Fruit fly (Drosophila melanogaster) whole organism: Measurements from ENCODE around the gene alphaSnap.

Source experiments
- CG8478 ChIP-seq: fragments of >200 bp; optimal IDR thresholded peaks from 2 replicates; lab custom pipeline; 2018; ENCODE audit warnings: inconsistent platforms
- Dll ChIP-seq: fragments of >200 bp; optimal IDR thresholded peaks from 2 replicates; lab custom pipeline; 2017
- EcR ChIP-seq, 2 experiments: fragments of >200 bp; optimal IDR thresholded peaks; 2 replicates each; lab custom pipeline; 2017; ENCODE audit warnings: missing biosample characterization in 2 of 2, missing genetic modification characterization in 2 of 2, missing genetic modification reagents in 2 of 2
- pan ChIP-seq: fragments of >200 bp; optimal IDR thresholded peaks from 2 replicates; lab custom pipeline; 2017
- psq ChIP-seq: fragments of >200 bp; optimal IDR thresholded peaks from 2 replicates; lab custom pipeline; 2017
- usp ChIP-seq: fragments of >200 bp; optimal IDR thresholded peaks from 2 replicates; lab custom pipeline; 2017; ENCODE audit warnings: missing biosample characterization, missing genetic modification characterization, mixed read lengths

Gene alphaSnap

dm6 chr3L:20313469-20313868 lies at the start of gene alphaSnap:
alphaSnap (plus strand) TSS chr3L:20313632.
- TF ChIP-seq Dll (lab: Kevin White, UChicago), result no peak
- no peak for TF ChIP-seq CG8478 (lab: Kevin White, UChicago)
- TF ChIP-seq usp (GFP tag; lab: Kevin White, UChicago), result no peak
- no peak for TF ChIP-seq pan (lab: Kevin White, UChicago)
- TF ChIP-seq psq (lab: Kevin White, UChicago), result no peak
- TF ChIP-seq EcR (GFP tag; optimal IDR thresholded peaks at IDR 0.05; lab: Kevin White, UChicago), result no peak

- TF ChIP-seq Dll (lab: Kevin White, UChicago) (no peak), pan (lab: Kevin White, UChicago) (no peak), CG8478 (lab: Kevin White, UChicago) (no peak), psq (lab: Kevin White, UChicago) (no peak), usp (GFP tag; lab: Kevin White, UChicago) (no peak), EcR (GFP tag; optimal IDR thresholded peaks at IDR 0.05; lab: Kevin White, UChicago) (no peak)
Measured at dm6 chr3L:20265514-20265913, 47.9 kb upstream of the alphaSnap start, which contains the start of gene CG32228. CG32228 (plus strand) TSS chr3L:20265814.

dm6 chr3L:20275235-20275634 lies 38.2 kb upstream of the alphaSnap start, which contains the start of gene CG17122:
CG17122 (minus strand) TSS chr3L:20275335.
- TF ChIP-seq Dll (lab: Kevin White, UChicago), result no peak
- TF ChIP-seq psq (lab: Kevin White, UChicago), result no peak
- TF ChIP-seq CG8478 (lab: Kevin White, UChicago), result no peak
- TF ChIP-seq usp (GFP tag; lab: Kevin White, UChicago), result no peak
- no peak for TF ChIP-seq EcR (GFP tag; optimal IDR thresholded peaks at IDR 0.05; lab: Kevin White, UChicago)
- TF ChIP-seq pan (lab: Kevin White, UChicago), result no peak

- TF ChIP-seq EcR (GFP tag; optimal IDR thresholded peaks at IDR 0.05; lab: Kevin White, UChicago), result no peak
- TF ChIP-seq Dll (lab: Kevin White, UChicago), result no peak
- no peak for TF ChIP-seq pan (lab: Kevin White, UChicago)
- no peak for TF ChIP-seq usp (GFP tag; lab: Kevin White, UChicago)
- no peak for TF ChIP-seq psq (lab: Kevin White, UChicago)
- no peak for TF ChIP-seq CG8478 (lab: Kevin White, UChicago)
Measured at dm6 chr3L:20275886-20276285, 37.5 kb upstream of the alphaSnap start.

dm6 chr3L:20276615-20277014 lies 36.8 kb upstream of the alphaSnap start:
- TF ChIP-seq usp (GFP tag; lab: Kevin White, UChicago) (no peak), Dll (lab: Kevin White, UChicago) (no peak), EcR (GFP tag; optimal IDR thresholded peaks at IDR 0.05; lab: Kevin White, UChicago) (no peak), pan (lab: Kevin White, UChicago) (no peak), psq (lab: Kevin White, UChicago) (no peak), CG8478 (lab: Kevin White, UChicago) (no peak)

dm6 chr3L:20281254-20281653 lies 32.2 kb upstream of the alphaSnap start:
- TF ChIP-seq EcR (GFP tag; optimal IDR thresholded peaks at IDR 0.05; lab: Kevin White, UChicago), result no peak
- no peak for TF ChIP-seq usp (GFP tag; lab: Kevin White, UChicago)
- no peak for TF ChIP-seq psq (lab: Kevin White, UChicago)
- no peak for TF ChIP-seq Dll (lab: Kevin White, UChicago)
- no peak for TF ChIP-seq CG8478 (lab: Kevin White, UChicago)
- TF ChIP-seq pan (lab: Kevin White, UChicago), result no peak

dm6 chr3L:20287046-20287445 lies 26.4 kb upstream of the alphaSnap start:
- TF ChIP-seq EcR (GFP tag; optimal IDR thresholded peaks at IDR 0.05; lab: Kevin White, UChicago) (no peak), psq (lab: Kevin White, UChicago) (no peak), usp (GFP tag; lab: Kevin White, UChicago) (no peak), pan (lab: Kevin White, UChicago) (no peak), CG8478 (lab: Kevin White, UChicago) (no peak), Dll (lab: Kevin White, UChicago) (no peak)

- no peak for TF ChIP-seq usp (GFP tag; lab: Kevin White, UChicago)
Measured at dm6 chr3L:20295095-20295494, 18.3 kb upstream of the alphaSnap start, which contains the start of gene gogo. gogo (minus strand) TSS chr3L:20295133.

dm6 chr3L:20296797-20297196 lies 16.6 kb upstream of the alphaSnap start, which contains the start of gene FRG1:
FRG1 (minus strand) TSS chr3L:20296971.
- no peak for TF ChIP-seq psq (lab: Kevin White, UChicago)
- TF ChIP-seq EcR (GFP tag; optimal IDR thresholded peaks at IDR 0.05; lab: Kevin White, UChicago), result no peak
- TF ChIP-seq usp (GFP tag; lab: Kevin White, UChicago), result no peak
- TF ChIP-seq CG8478 (lab: Kevin White, UChicago), result no peak
- TF ChIP-seq Dll (lab: Kevin White, UChicago), result no peak
- no peak for TF ChIP-seq pan (lab: Kevin White, UChicago)

- no peak for TF ChIP-seq CG8478 (lab: Kevin White, UChicago)
- TF ChIP-seq pan (lab: Kevin White, UChicago), result no peak
- TF ChIP-seq usp (GFP tag; lab: Kevin White, UChicago), result no peak
- TF ChIP-seq Dll (lab: Kevin White, UChicago), result no peak
- no peak for TF ChIP-seq EcR (GFP tag; optimal IDR thresholded peaks at IDR 0.05; lab: Kevin White, UChicago)
- TF ChIP-seq psq (lab: Kevin White, UChicago), result no peak
Measured at dm6 chr3L:20299110-20299509, 14.3 kb upstream of the alphaSnap start, which contains the start of gene SCCRO4. SCCRO4 (plus strand) TSS chr3L:20299410.

dm6 chr3L:20302081-20302630 lies 11.3 kb upstream of the alphaSnap start, which contains the start of gene Pex23:
Pex23 (minus strand) TSS chr3L:20302141.
- TF ChIP-seq Dll (lab: Kevin White, UChicago) (no peak), CG8478 (lab: Kevin White, UChicago) (no peak), psq (lab: Kevin White, UChicago) (no peak), usp (GFP tag; lab: Kevin White, UChicago) (no peak), EcR (GFP tag; optimal IDR thresholded peaks at IDR 0.05; lab: Kevin White, UChicago) (no peak), pan (lab: Kevin White, UChicago) (no peak)
